Fruit fly (Drosophila melanogaster) whole organism, embryonic: ENCODE data around the gene CG46310.

Source experiments
- Atf-2 ChIP-seq: fragments of 200-800 bp; sonication (Bioruptor generic); optimal IDR thresholded peaks from 2 replicates; lab custom pipeline; 2016; ENCODE audit warnings: missing biosample characterization, missing genetic modification characterization
- CG11085 ChIP-seq: fragments of 200-800 bp; sonication (Bioruptor generic); IDR thresholded peaks from 2 replicates; pipeline ENCODE4 v1.3.6; 2022; ENCODE audit warnings: missing biosample characterization, missing genetic modification characterization
- CG12659 ChIP-seq: fragments of 200-800 bp; sonication (Bioruptor generic); optimal IDR thresholded peaks from 3 replicates; lab custom pipeline; 2017; ENCODE audit warnings: mild to moderate bottlenecking, missing biosample characterization, missing genetic modification reagents, missing genetic modification characterization
- CG14710 ChIP-seq: fragments of 200-800 bp; sonication (Bioruptor generic); optimal IDR thresholded peaks from 3 replicates; lab custom pipeline; 2019; ENCODE audit warnings: missing biosample characterization, mild to moderate bottlenecking, missing genetic modification characterization, moderate library complexity
- CG1602 ChIP-seq: fragments of 200-800 bp; sonication (Bioruptor generic); optimal IDR thresholded peaks from 3 replicates; lab custom pipeline; 2016; ENCODE audit warnings: missing biosample characterization, missing genetic modification characterization
- CG1647 ChIP-seq: fragments of 200-800 bp; sonication (Bioruptor generic); optimal IDR thresholded peaks from 3 replicates; lab custom pipeline; 2016; ENCODE audit warnings: missing biosample characterization, missing genetic modification characterization
- CG17568 ChIP-seq: fragments of 200-800 bp; sonication (Bioruptor generic); optimal IDR thresholded peaks from 2 replicates; lab custom pipeline; 2018; ENCODE audit warnings: missing biosample characterization, mild to moderate bottlenecking, missing genetic modification characterization, moderate library complexity
- CG18619 ChIP-seq: fragments of 200-800 bp; sonication (Bioruptor generic); optimal IDR thresholded peaks from 3 replicates; lab custom pipeline; 2017; ENCODE audit warnings: missing biosample characterization, mild to moderate bottlenecking, missing genetic modification characterization
- CG31224 ChIP-seq: fragments of 200-800 bp; sonication (Bioruptor generic); IDR thresholded peaks from 2 replicates; pipeline ENCODE4 v1.3.6; 2022; ENCODE audit warnings: missing biosample characterization, missing genetic modification characterization
- CG32532 ChIP-seq: fragments of 200-800 bp; sonication (Bioruptor generic); IDR thresholded peaks from 2 replicates; pipeline ENCODE4 v1.3.6; 2022; ENCODE audit warnings: missing biosample characterization, missing genetic modification characterization
- CG34376 ChIP-seq: fragments of 200-800 bp; sonication (Bioruptor generic); optimal IDR thresholded peaks from 2 replicates; lab custom pipeline; 2018; ENCODE audit warnings: missing biosample characterization, mild to moderate bottlenecking, missing genetic modification characterization
- CG3838 ChIP-seq: fragments of 200-800 bp; sonication (Bioruptor generic); optimal IDR thresholded peaks from 3 replicates; lab custom pipeline; 2016; ENCODE audit warnings: missing biosample characterization, missing genetic modification characterization
- CG7372 ChIP-seq: fragments of 200-800 bp; sonication (Bioruptor generic); IDR thresholded peaks from 2 replicates; pipeline ENCODE4 v1.3.6; 2022; ENCODE audit warnings: missing biosample characterization, missing genetic modification characterization
- CG8290 ChIP-seq, 3 experiments: fragments of 200-800 bp; sonication (Bioruptor generic); optimal IDR thresholded peaks; 2 replicates each; lab custom pipeline; 2016 to 2019; ENCODE audit warnings: missing biosample characterization in 3 of 3, missing genetic modification characterization in 3 of 3, mild to moderate bottlenecking in 2 of 3, moderate library complexity in 1 of 3
- CG8359 ChIP-seq: fragments of 200-800 bp; sonication (Bioruptor generic); optimal IDR thresholded peaks from 2 replicates; lab custom pipeline; 2017; ENCODE audit warnings: missing biosample characterization, mild to moderate bottlenecking, missing genetic modification characterization, borderline replicate concordance
- CG8478 ChIP-seq: fragments of >200 bp; optimal IDR thresholded peaks from 2 replicates; lab custom pipeline; 2018
- CG9727 ChIP-seq: fragments of 200-800 bp; sonication (Bioruptor generic); optimal IDR thresholded peaks from 3 replicates; lab custom pipeline; 2017; ENCODE audit warnings: missing biosample characterization, mild to moderate bottlenecking, missing genetic modification characterization
- CG9817 ChIP-seq: fragments of 200-800 bp; sonication (Bioruptor generic); optimal IDR thresholded peaks from 2 replicates; lab custom pipeline; 2018; ENCODE audit warnings: missing biosample characterization, mild to moderate bottlenecking, missing genetic modification characterization, moderate library complexity
- Dbx ChIP-seq: fragments of 200-800 bp; sonication (Bioruptor generic); IDR thresholded peaks from 3 replicates; pipeline ENCODE4 v1.3.6; 2022; ENCODE audit warnings: missing biosample characterization, missing genetic modification characterization
- Dp ChIP-seq: fragments of 200-800 bp; sonication (Bioruptor generic); optimal IDR thresholded peaks from 2 replicates; lab custom pipeline; 2018; ENCODE audit warnings: missing biosample characterization, mild to moderate bottlenecking, missing genetic modification characterization, moderate library complexity
- Ets65A ChIP-seq: fragments of 200-800 bp; sonication (Bioruptor generic); peaks from one replicate; lab custom pipeline; 2016; ENCODE audit warnings: missing biosample characterization, missing genetic modification characterization
- Hand ChIP-seq: fragments of 200-800 bp; sonication (Bioruptor generic); optimal IDR thresholded peaks from 2 replicates; lab custom pipeline; 2017; ENCODE audit warnings: mild to moderate bottlenecking, missing biosample characterization, missing genetic modification reagents, missing genetic modification characterization
- Hsf ChIP-seq: fragments of 200-800 bp; sonication (Bioruptor generic); optimal IDR thresholded peaks from 3 replicates; lab custom pipeline; 2016; ENCODE audit warnings: missing biosample characterization, missing genetic modification characterization
- Kr ChIP-seq: fragments of 200-800 bp; sonication (Bioruptor generic); optimal IDR thresholded peaks from 2 replicates; lab custom pipeline; 2017; ENCODE audit warnings: missing biosample characterization, mild to moderate bottlenecking, missing genetic modification characterization
- MTF-1 ChIP-seq: fragments of 200-800 bp; sonication (Bioruptor generic); optimal IDR thresholded peaks from 2 replicates; lab custom pipeline; 2018; ENCODE audit warnings: missing biosample characterization, mild to moderate bottlenecking, missing genetic modification characterization, borderline replicate concordance
- Sox100B ChIP-seq: fragments of 200-800 bp; sonication (Bioruptor generic); optimal IDR thresholded peaks from 3 replicates; lab custom pipeline; 2018; ENCODE audit warnings: missing biosample characterization, mild to moderate bottlenecking, missing genetic modification characterization
- Sry-δ ChIP-seq: fragments of 200-800 bp; sonication (Bioruptor generic); optimal IDR thresholded peaks from 2 replicates; lab custom pipeline; 2016; ENCODE audit warnings: missing biosample characterization, missing genetic modification characterization
- Xrp1 ChIP-seq: fragments of 200-800 bp; sonication (Bioruptor generic); IDR thresholded peaks from 2 replicates; pipeline ENCODE4 v1.3.6; 2022; ENCODE audit warnings: missing biosample characterization, missing genetic modification characterization
- ci ChIP-seq: fragments of 200-800 bp; sonication (Bioruptor generic); IDR thresholded peaks from 3 replicates; pipeline ENCODE4 v1.3.6; 2022; ENCODE audit warnings: missing biosample characterization, missing genetic modification characterization
- dmrt99B ChIP-seq: fragments of 200-800 bp; sonication (Bioruptor generic); optimal IDR thresholded peaks from 2 replicates; lab custom pipeline; 2018; ENCODE audit warnings: missing biosample characterization, mild to moderate bottlenecking, missing genetic modification characterization, moderate library complexity
- fd3F ChIP-seq: fragments of 200-800 bp; sonication (Bioruptor generic); optimal IDR thresholded peaks from 2 replicates; lab custom pipeline; 2018; ENCODE audit warnings: missing biosample characterization, mild to moderate bottlenecking, missing genetic modification characterization, moderate library complexity
- ftz-f1 ChIP-seq: fragments of 200-800 bp; sonication (Bioruptor generic); optimal IDR thresholded peaks from 2 replicates; lab custom pipeline; 2016; ENCODE audit warnings: missing biosample characterization, missing genetic modification characterization
- grn ChIP-seq: fragments of 200-800 bp; sonication (Bioruptor generic); optimal IDR thresholded peaks from 3 replicates; lab custom pipeline; 2017; ENCODE audit warnings: missing biosample characterization, missing genetic modification characterization
- jing ChIP-seq: fragments of 200-800 bp; sonication (Bioruptor generic); optimal IDR thresholded peaks from 2 replicates; lab custom pipeline; 2018; ENCODE audit warnings: missing biosample characterization, mild to moderate bottlenecking, missing genetic modification characterization
- kni ChIP-seq: fragments of 200-800 bp; sonication (Bioruptor generic); optimal IDR thresholded peaks from 3 replicates; lab custom pipeline; 2017; ENCODE audit warnings: mild to moderate bottlenecking, missing biosample characterization, missing genetic modification reagents, missing genetic modification characterization
- pros ChIP-seq: fragments of 200-800 bp; sonication (Bioruptor generic); optimal IDR thresholded peaks from 3 replicates; lab custom pipeline; 2019; ENCODE audit warnings: missing biosample characterization, mild to moderate bottlenecking, missing genetic modification characterization, moderate library complexity
- sens ChIP-seq: fragments of 200-800 bp; sonication (Bioruptor generic); peaks from one replicate; lab custom pipeline; 2016; ENCODE audit warnings: missing biosample characterization, missing genetic modification characterization
- sim ChIP-seq: fragments of 200-800 bp; sonication (Bioruptor generic); IDR thresholded peaks from 2 replicates; pipeline ENCODE4 v1.3.6; 2022; ENCODE audit warnings: missing biosample characterization, missing genetic modification characterization
- sug ChIP-seq: fragments of 200-800 bp; optimal IDR thresholded peaks from 2 replicates; lab custom pipeline; 2019; ENCODE audit warnings: missing biosample characterization, mild to moderate bottlenecking, missing genetic modification characterization, moderate library complexity
- tx ChIP-seq: fragments of 200-800 bp; sonication (Bioruptor generic); optimal IDR thresholded peaks from 2 replicates; lab custom pipeline; 2016; ENCODE audit warnings: missing biosample characterization, missing genetic modification characterization
- z ChIP-seq: fragments of 200-800 bp; sonication (Bioruptor generic); IDR thresholded peaks from 3 replicates; pipeline ENCODE4 v1.3.6; 2022; ENCODE audit warnings: missing biosample characterization, missing genetic modification characterization
- zfh2 ChIP-seq: fragments of 200-800 bp; sonication (Bioruptor generic); optimal IDR thresholded peaks from 2 replicates; lab custom pipeline; 2016; ENCODE audit warnings: missing biosample characterization, missing genetic modification characterization

CG46310 gene

DNA sequence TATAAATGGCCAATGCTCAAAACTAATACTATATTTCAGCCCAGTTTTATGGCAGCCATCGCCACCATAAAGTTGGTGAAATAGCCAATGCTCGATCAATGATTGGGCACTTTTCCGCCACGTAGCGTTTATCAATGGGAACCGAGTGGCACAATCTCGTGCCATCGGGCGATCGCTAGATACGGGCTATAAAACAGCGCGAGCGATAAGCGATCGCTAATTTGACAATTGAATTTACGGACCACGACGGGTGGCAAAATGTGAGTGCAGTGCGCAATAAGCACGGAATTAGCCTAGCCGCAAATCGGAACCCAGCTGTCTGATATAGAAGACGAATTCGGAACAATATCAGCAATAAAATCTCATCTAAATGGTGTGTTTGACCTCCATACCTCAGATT is 33.4 kb upstream of the CG46310 start (continued):
- no peak for TF ChIP-seq CG11085 (GFP tag; lab: Robert Waterston, UW)
- no peak for TF ChIP-seq CG8359
- peak; percentile 83 for TF ChIP-seq sug
- TF ChIP-seq zfh2 (GFP tag; lab: Kevin White, UChicago), result no peak
- no peak for TF ChIP-seq CG3838
- TF ChIP-seq Dp (GFP tag; lab: Kevin White, UChicago), result no peak
- TF ChIP-seq CG31224, result no peak
- no peak for TF ChIP-seq Xrp1 (GFP tag; lab: Robert Waterston, UW)
- no peak for TF ChIP-seq CG9727 (GFP tag; lab: Kevin White, UChicago)
- TF ChIP-seq Sox100B (GFP tag; lab: Kevin White, UChicago), result no peak
- no peak for TF ChIP-seq CG12659 (GFP tag; lab: Kevin White, UChicago)
- no peak for TF ChIP-seq kni
- no peak for TF ChIP-seq Hand (GFP tag; lab: Kevin White, UChicago)
- TF ChIP-seq Kr (GFP tag; lab: Kevin White, UChicago), result no peak
- TF ChIP-seq dmrt99B (tag; lab: Kevin White, UChicago), result no peak
- peak; percentile 85 for TF ChIP-seq grn
- no peak for TF ChIP-seq tx
- peak; percentile 41 for TF ChIP-seq CG34376 (GFP tag; lab: Kevin White, UChicago)
- no peak for TF ChIP-seq CG14710 (tag; lab: Kevin White, UChicago)
- no peak for TF ChIP-seq fd3F (GFP tag; lab: Kevin White, UChicago)
- no peak for TF ChIP-seq Hsf
- no peak for TF ChIP-seq CG17568 (GFP tag; lab: Kevin White, UChicago)
- no peak for TF ChIP-seq Sry-δ
- no peak for TF ChIP-seq Atf-2
- no peak for TF ChIP-seq CG1647 (GFP tag; lab: Kevin White, UChicago)
- no peak for TF ChIP-seq ftz-f1 (GFP tag; lab: Kevin White, UChicago)
- no peak for TF ChIP-seq CG32532 (GFP tag; lab: Robert Waterston, UW)
- TF ChIP-seq jing (GFP tag; lab: Kevin White, UChicago), result no peak
- TF ChIP-seq MTF-1 (GFP tag; lab: Kevin White, UChicago), result peak; percentile 14
- TF ChIP-seq z (GFP tag; lab: Robert Waterston, UW), result no peak
- no peak for TF ChIP-seq sim (GFP tag; lab: Robert Waterston, UW)
- TF ChIP-seq CG8290 (GFP tag; optimal IDR thresholded peaks at IDR 0.05; lab: Kevin White, UChicago), result no peak
- TF ChIP-seq CG8290 (tag; optimal IDR thresholded peaks at IDR 0.05; lab: Kevin White, UChicago), result no peak
- no peak for TF ChIP-seq CG18619 (GFP tag; lab: Kevin White, UChicago)
- no peak for TF ChIP-seq pros (GFP tag; lab: Kevin White, UChicago)
- no peak for TF ChIP-seq CG9817

DNA sequence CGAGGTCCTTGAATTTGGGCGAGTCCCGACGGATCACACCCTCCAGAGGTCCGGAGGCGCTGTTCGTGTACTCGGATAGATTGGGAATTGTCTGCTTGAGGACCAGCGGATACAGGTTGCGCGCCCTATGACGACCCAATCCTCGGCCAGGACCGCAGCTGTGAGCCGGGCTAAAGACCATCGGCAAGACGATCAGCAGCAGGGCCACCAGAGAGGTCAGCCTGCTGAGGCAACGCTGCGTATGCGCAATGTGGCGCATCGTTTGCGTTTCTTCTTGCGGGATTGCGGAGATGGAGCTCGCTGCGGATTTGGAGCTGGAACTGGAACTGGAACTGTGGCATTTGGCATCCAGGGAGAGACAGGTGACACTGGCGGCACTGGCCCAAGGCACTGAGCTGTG is 32.6 kb upstream of the CG46310 start:
- TF ChIP-seq Dbx (GFP tag; lab: Robert Waterston, UW) (0 out of 3 replicates have a peak, but pooled peaks have one; percentile 19), CG7372 (peak; percentile 68), CG8478 (lab: Kevin White, UChicago) (peak; percentile 38), sens (GFP tag; lab: Kevin White, UChicago) (peak; percentile 36), ci (GFP tag; lab: Robert Waterston, UW) (no peak), CG11085 (GFP tag; lab: Robert Waterston, UW) (no peak), CG1602 (GFP tag; lab: Kevin White, UChicago) (no peak), Ets65A (GFP tag; lab: Kevin White, UChicago) (peak; percentile 79)
